Fruit fly (Drosophila melanogaster) whole organism, embryonic: ENCODE results near the gene CG5355.

Experiments
- CG8281 ChIP-seq: fragments of 200-800 bp; sonication (Bioruptor generic); optimal IDR thresholded peaks from 2 replicates; lab custom pipeline; 2018; ENCODE audit warnings: missing biosample characterization, mild to moderate bottlenecking, missing genetic modification characterization, moderate library complexity
- Optix ChIP-seq: fragments of 200-800 bp; sonication (Bioruptor generic); IDR thresholded peaks from 3 replicates; pipeline ENCODE4 v1.3.6; 2022; ENCODE audit warnings: missing biosample characterization, missing genetic modification characterization
- cad ChIP-seq: fragments of >200 bp; optimal IDR thresholded peaks from 2 replicates; lab custom pipeline; 2017; ENCODE audit warnings: missing biosample characterization, missing genetic modification characterization
- zen ChIP-seq: fragments of 200-800 bp; sonication (Bioruptor generic); optimal IDR thresholded peaks from 3 replicates; lab custom pipeline; 2018; ENCODE audit warnings: missing biosample characterization, mild to moderate bottlenecking, missing genetic modification characterization, moderate library complexity

- TF ChIP-seq CG8281 (tag; lab: Kevin White, UChicago): no peak
- no peak for TF ChIP-seq cad
- TF ChIP-seq Optix (GFP tag; lab: Robert Waterston, UW): no peak
- no peak for TF ChIP-seq zen (tag; lab: Kevin White, UChicago)
These were observed 41.0 kb downstream of the CG5355 start for dm6 chr2L:10372297-10372696.
